Worm (Caenorhabditis elegans) whole organism, L4 larva: Measurements from ENCODE around the gene clec-82.

Source experiments
- F44E2.7 ChIP-seq: fragments of 200-800 bp; sonication (Bioruptor generic); IDR thresholded peaks from 2 replicates; pipeline ENCODE4 v2.1.2; 2022; ENCODE audit warnings: missing genetic modification characterization, missing compliant biosample characterization
- R02D3.7 ChIP-seq: fragments of 150-350 bp; sonication (generic microtip); optimal IDR thresholded peaks from 3 replicates; lab custom pipeline; 2014; ENCODE audit warnings: missing biosample characterization, missing genetic modification characterization
- lin-13 ChIP-seq: fragments of 150-350 bp; optimal IDR thresholded peaks from 2 replicates; lab custom pipeline; 2014; ENCODE audit warnings: missing biosample characterization, missing genetic modification reagents, missing genetic modification characterization
- lin-15B ChIP-seq: fragments of 150-350 bp; sonication (generic microtip); optimal IDR thresholded peaks from 3 replicates; lab custom pipeline; 2014; ENCODE audit warnings: missing biosample characterization, missing genetic modification characterization
- mep-1 ChIP-seq: fragments of 150-350 bp; sonication (generic microtip); optimal IDR thresholded peaks from 3 replicates; lab custom pipeline; 2014; ENCODE audit warnings: missing biosample characterization, missing genetic modification characterization
- nhr-10 ChIP-seq: fragments of 150-350 bp; optimal IDR thresholded peaks from 2 replicates; lab custom pipeline; 2014; ENCODE audit warnings: missing biosample characterization, missing genetic modification characterization
- nhr-237 ChIP-seq: sonication (generic microtip); optimal IDR thresholded peaks from 2 replicates; lab custom pipeline; 2017; ENCODE audit warnings: missing biosample characterization, missing genetic modification characterization
- nhr-25 ChIP-seq: sonication (generic microtip); optimal IDR thresholded peaks from 2 replicates; lab custom pipeline; 2017; ENCODE audit warnings: missing genetic modification characterization, mild to moderate bottlenecking, missing compliant biosample characterization, antibody characterized with exemption, moderate library complexity, borderline replicate concordance; ENCODE audit not compliant: insufficient read depth
- nhr-76 ChIP-seq: fragments of 150-350 bp; optimal IDR thresholded peaks from 2 replicates; lab custom pipeline; 2014; ENCODE audit warnings: missing biosample characterization, missing genetic modification characterization
- snpc-4 ChIP-seq: fragments of 150-350 bp; optimal IDR thresholded peaks from 2 replicates; lab custom pipeline; 2014; ENCODE audit warnings: missing biosample characterization, missing genetic modification characterization
- unc-39 ChIP-seq: sonication (generic microtip); optimal IDR thresholded peaks from 2 replicates; lab custom pipeline; 2017; ENCODE audit warnings: missing biosample characterization, missing genetic modification characterization
- unc-62 ChIP-seq, 3 experiments: fragments of 150-350 bp in 1 of 3; sonication (generic microtip); optimal IDR thresholded peaks in 2 of 3; peaks in 1 of 3; 1 replicate in 1 of 3; 2 replicates in 2 of 3; lab custom pipeline; 2014 to 2017; ENCODE audit warnings: missing biosample characterization in 3 of 3, missing genetic modification characterization in 3 of 3, missing genetic modification reagents in 3 of 3, missing genotype in 1 of 3

ce11 chrIV:2886655-2887054 lies 51.2 kb downstream of the clec-82 start, which contains the start of gene dml-1:
- TF ChIP-seq nhr-76 (tag; lab: Kevin White, UChicago) = no peak
- no peak for TF ChIP-seq mep-1 (tag; lab: Kevin White, UChicago)
- no peak for TF ChIP-seq lin-13 (GFP tag; lab: Kevin White, UChicago)
- TF ChIP-seq snpc-4 (tag; lab: Kevin White, UChicago) = no peak
- no peak for TF ChIP-seq R02D3.7 (tag; lab: Kevin White, UChicago)
- TF ChIP-seq nhr-25 (tag; lab: Kevin White, UChicago) = no peak
- TF ChIP-seq nhr-10 = no peak
- TF ChIP-seq lin-15B = no peak
- no peak for TF ChIP-seq F44E2.7 (GFP tag; lab: Robert Waterston, UW)
- no peak for TF ChIP-seq nhr-237 (tag; lab: Kevin White, UChicago)
- TF ChIP-seq unc-62 (GFP tag; optimal IDR thresholded peaks at IDR 0.05 in 1 of 2; lab: Kevin White, UChicago) = no peak
- no peak for TF ChIP-seq unc-62 (tag; optimal IDR thresholded peaks at IDR 0.05; lab: Kevin White, UChicago)
- TF ChIP-seq unc-39 (tag; lab: Kevin White, UChicago) = no peak
